Worm (Caenorhabditis elegans) whole organism, L4 larva: ENCODE data around the gene rsr-2.

Source experiments
- Y48G9A.11 ChIP-seq: fragments of 200-800 bp; sonication (Bioruptor generic); IDR thresholded peaks from 2 replicates; pipeline ENCODE4 v1.3.6; 2022; ENCODE audit warnings: missing genetic modification reagents, missing genetic modification characterization, missing compliant biosample characterization
- Y5F2A.4 ChIP-seq: fragments of 200-800 bp; sonication (Bioruptor generic); optimal IDR thresholded peaks from 2 replicates; lab custom pipeline; 2018; ENCODE audit warnings: mild to moderate bottlenecking, missing genetic modification characterization, missing compliant biosample characterization
- daf-12 ChIP-seq: fragments of 150-350 bp; optimal IDR thresholded peaks from 2 replicates; lab custom pipeline; 2014; ENCODE audit warnings: missing biosample characterization, missing genetic modification reagents, missing genetic modification characterization
- dve-1 ChIP-seq: sonication (generic microtip); optimal IDR thresholded peaks from 2 replicates; lab custom pipeline; 2017; ENCODE audit warnings: antibody characterized with exemption, mild to moderate bottlenecking, missing genetic modification characterization, missing compliant biosample characterization; ENCODE audit not compliant: insufficient read depth
- hmg-1.1 ChIP-seq: fragments of 200-800 bp; sonication (Bioruptor generic); IDR thresholded peaks from 2 replicates; pipeline ENCODE4 v1.3.6; 2022; ENCODE audit warnings: missing genetic modification reagents, missing genetic modification characterization, missing compliant biosample characterization
- lim-7 ChIP-seq: fragments of 200-800 bp; sonication (Bioruptor generic); IDR thresholded peaks from 2 replicates; pipeline ENCODE4 v1.3.6; 2022; ENCODE audit warnings: missing genetic modification characterization, missing compliant biosample characterization
- lin-13 ChIP-seq: fragments of 150-350 bp; optimal IDR thresholded peaks from 2 replicates; lab custom pipeline; 2014; ENCODE audit warnings: missing biosample characterization, missing genetic modification reagents, missing genetic modification characterization
- nhr-25 ChIP-seq: sonication (generic microtip); optimal IDR thresholded peaks from 2 replicates; lab custom pipeline; 2017; ENCODE audit warnings: missing genetic modification characterization, mild to moderate bottlenecking, missing compliant biosample characterization, antibody characterized with exemption, moderate library complexity, borderline replicate concordance; ENCODE audit not compliant: insufficient read depth
- rbr-2 ChIP-seq: sonication (generic microtip); optimal IDR thresholded peaks from 2 replicates; lab custom pipeline; 2016; ENCODE audit warnings: missing genotype, missing genetic modification characterization, missing compliant biosample characterization
- zag-1 ChIP-seq: fragments of 150-350 bp; optimal IDR thresholded peaks from 2 replicates; lab custom pipeline; 2014; ENCODE audit warnings: missing biosample characterization, missing genetic modification characterization
- zfp-3 ChIP-seq: fragments of 200-800 bp; sonication (Bioruptor generic); conservative IDR thresholded peaks from 2 replicates; pipeline ENCODE4 v1.3.6; 2022; ENCODE audit warnings: missing genetic modification reagents, missing genetic modification characterization, missing compliant biosample characterization

ce11 chrII:12202281-12202680, 22.9 kb upstream of the rsr-2 start, which contains the start of gene trpp-5:
- TF ChIP-seq dve-1 (tag; lab: Kevin White, UChicago) (no peak), lim-7 (GFP tag; lab: Robert Waterston, UW) (no peak), Y48G9A.11 (GFP tag; lab: Robert Waterston, UW) (no peak), daf-12 (no peak), zag-1 (tag; lab: Kevin White, UChicago) (no peak), hmg-1.1 (GFP tag; lab: Robert Waterston, UW) (no peak), Y5F2A.4 (no peak), nhr-25 (no peak), zfp-3 (GFP tag; lab: Robert Waterston, UW) (no peak), lin-13 (no peak), rbr-2 (tag; lab: Kevin White, UChicago) (no peak)
